Fruit fly (Drosophila melanogaster) whole organism, wandering third instar larva: Measurements from ENCODE around the gene gt.

Experiments
- Myc ChIP-seq: fragments of >200 bp; optimal IDR thresholded peaks from 2 replicates; lab custom pipeline; 2017
- N ChIP-seq: fragments of >200 bp; optimal IDR thresholded peaks from 2 replicates; lab custom pipeline; 2018; ENCODE audit warnings: missing biosample characterization, missing external identifiers, missing genetic modification characterization
- OdsH ChIP-seq: fragments of 200-800 bp; sonication (Bioruptor generic); optimal IDR thresholded peaks from 2 replicates; lab custom pipeline; 2016; ENCODE audit warnings: missing biosample characterization, mild to moderate bottlenecking, missing genetic modification characterization
- dl ChIP-seq, 2 experiments: fragments of 175-275, 200-275 bp in 1 of 2; fragments of 200-275 bp in 1 of 2; sonication (Bioruptor generic); optimal IDR thresholded peaks; lab custom pipeline; 2018; ENCODE audit warnings: mild to moderate bottlenecking in 2 of 2, missing biosample characterization in 2 of 2, missing genetic modification characterization in 2 of 2, moderate library complexity in 2 of 2; ENCODE audit not compliant: partially characterized antibody in 2 of 2, insufficient read depth in 1 of 2
- h ChIP-seq: fragments of 200-800 bp; sonication (Bioruptor generic); optimal IDR thresholded peaks from 3 replicates; lab custom pipeline; 2016; ENCODE audit warnings: missing biosample characterization, mild to moderate bottlenecking, missing genetic modification characterization

DNA sequence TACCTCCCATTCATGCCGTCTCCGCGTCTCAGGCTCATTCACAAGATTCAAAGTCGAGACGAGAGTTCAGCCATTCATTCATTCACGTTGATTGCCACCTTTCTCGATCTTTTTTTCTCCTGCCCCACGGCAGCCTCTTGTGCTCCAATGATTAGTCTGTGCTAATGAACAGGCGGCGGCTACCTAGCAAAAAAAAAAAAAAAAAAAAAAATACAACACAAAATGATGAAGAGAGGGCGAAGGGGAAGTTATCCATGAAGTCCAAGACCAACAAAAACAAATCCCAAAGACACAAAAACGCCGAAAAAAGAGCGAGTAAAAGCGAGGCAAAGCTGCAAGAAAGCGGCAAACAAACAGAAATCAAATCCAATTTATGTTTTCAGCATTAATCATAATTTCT is 38.2 kb upstream of the gt start:
- TF ChIP-seq OdsH (GFP tag; lab: Kevin White, UChicago) (no peak), dl (GFP tag; optimal IDR thresholded peaks at IDR 0.05; lab: Kevin White, UChicago; ENCODE audit: insufficient read depth in 1 of 2, partially characterized antibody in 2 of 2) (no peak), h (GFP tag; lab: Kevin White, UChicago) (no peak), N (GFP tag; lab: Kevin White, UChicago) (no peak), Myc (lab: Kevin White, UChicago) (no peak)
